7 worm cellular contexts compared by ENCODE assay signal in genomic region chrV:13402524-13402923, ce11.
A peak's percentile ranks its signal among the peaks of the same experiment; 100 is the strongest.
TF ChIP-seq lines count a peak whose summit lies in the region.

No protein-coding gene starts in this region.

TF ChIP-seq in whole organism, L1 larva, 84 proteins besides CTCF, POLR2A, EP300 and RAD21 (continues in another document):
- TF ChIP-seq aha-1 (tag; optimal IDR thresholded peaks at IDR 0.05; lab: Kevin White, UChicago) (no peak), ceh-63 (GFP tag; optimal IDR thresholded peaks at IDR 0.05; lab: Kevin White, UChicago) (no peak), dsc-1 (tag; optimal IDR thresholded peaks at IDR 0.05; lab: Kevin White, UChicago) (peak; percentile 56), lin-39 (tag; optimal IDR thresholded peaks at IDR 0.05; lab: Kevin White, UChicago) (peak; percentile 64), zip-4 (GFP tag; optimal IDR thresholded peaks at IDR 0.05; lab: Kevin White, UChicago) (no peak), fkh-8 (tag; optimal IDR thresholded peaks at IDR 0.05; lab: Kevin White, UChicago) (no peak), ceh-90 (tag; optimal IDR thresholded peaks at IDR 0.05; lab: Kevin White, UChicago) (no peak), lin-35 (GFP tag; optimal IDR thresholded peaks at IDR 0.05; lab: Kevin White, UChicago) (peak in 1 of 2 experiments; percentile 3), isw-1 (GFP tag; IDR thresholded peaks at IDR 0.05; lab: Robert Waterston, UW) (no peak), nhr-71 (tag; optimal IDR thresholded peaks at IDR 0.05; lab: Kevin White, UChicago) (peak; percentile 63), snu-23 (GFP tag; optimal IDR thresholded peaks at IDR 0.05; lab: Kevin White, UChicago) (peak; percentile 38), sptf-1 (tag; optimal IDR thresholded peaks at IDR 0.05; lab: Kevin White, UChicago) (no peak), aly-2 (tag; optimal IDR thresholded peaks at IDR 0.05; lab: Kevin White, UChicago) (no peak)

TF ChIP-seq in whole organism, L2 larva, 48 proteins besides CTCF, POLR2A, EP300 and RAD21 (continues in another document):
- TF ChIP-seq nhr-25 (tag; optimal IDR thresholded peaks at IDR 0.05; lab: Kevin White, UChicago) (no peak), nhr-129 (tag; optimal IDR thresholded peaks at IDR 0.05; lab: Kevin White, UChicago) (peak; percentile 80), blmp-1 (tag; optimal IDR thresholded peaks at IDR 0.05; lab: Kevin White, UChicago; ENCODE audit: insufficient read depth) (no peak), unc-55 (GFP tag; optimal IDR thresholded peaks at IDR 0.05; lab: Kevin White, UChicago) (peak; percentile 4), C34F6.9 (tag; optimal IDR thresholded peaks at IDR 0.05; lab: Kevin White, UChicago) (peak; percentile 31), lin-13 (GFP tag; optimal IDR thresholded peaks at IDR 0.05; lab: Kevin White, UChicago) (no peak), R02D3.7 (tag; optimal IDR thresholded peaks at IDR 0.05; lab: Kevin White, UChicago) (no peak), skn-1 (tag; optimal IDR thresholded peaks at IDR 0.05; lab: Kevin White, UChicago) (no peak), unc-62 (GFP tag; optimal IDR thresholded peaks at IDR 0.05; lab: Kevin White, UChicago) (no peak), F13H6.1 (tag; optimal IDR thresholded peaks at IDR 0.05; lab: Kevin White, UChicago) (peak; percentile 3), lsy-2 (tag; optimal IDR thresholded peaks at IDR 0.05; lab: Kevin White, UChicago) (peak in 1 of 2 experiments; percentile 18), gmeb-1 (tag; optimal IDR thresholded peaks at IDR 0.05; lab: Kevin White, UChicago) (no peak), lin-39 (tag; optimal IDR thresholded peaks at IDR 0.05; lab: Kevin White, UChicago) (peak; percentile 72)

TF ChIP-seq in whole organism, L3 larva, 47 proteins besides CTCF, POLR2A, EP300 and RAD21:
- TF ChIP-seq lin-39 (tag; optimal IDR thresholded peaks at IDR 0.05; lab: Kevin White, UChicago) (peak; percentile 93), fos-1 (tag; optimal IDR thresholded peaks at IDR 0.05; lab: Kevin White, UChicago) (no peak), egl-5 (tag; optimal IDR thresholded peaks at IDR 0.05; lab: Kevin White, UChicago) (peak; percentile 52), ztf-4 (tag; optimal IDR thresholded peaks at IDR 0.05; lab: Kevin White, UChicago) (no peak), lsy-12 (tag; optimal IDR thresholded peaks at IDR 0.05; lab: Kevin White, UChicago) (no peak), R02D3.7 (tag; optimal IDR thresholded peaks at IDR 0.05; lab: Kevin White, UChicago) (no peak)

TF ChIP-seq in whole organism, L4 larva, 104 proteins besides CTCF, POLR2A, EP300 and RAD21:
- peak; percentile 57 for TF ChIP-seq nhr-11 (tag; optimal IDR thresholded peaks at IDR 0.05; lab: Kevin White, UChicago)
- no peak for TF ChIP-seq Y75B8A.6 (GFP tag; IDR thresholded peaks at IDR 0.05; lab: Robert Waterston, UW)
- TF ChIP-seq unc-62 (GFP tag; optimal IDR thresholded peaks at IDR 0.05 in 1 of 2; lab: Kevin White, UChicago) = peak in 1 of 2 experiments; percentile 95
- TF ChIP-seq unc-62 (tag; optimal IDR thresholded peaks at IDR 0.05; lab: Kevin White, UChicago) = no peak
- peak; percentile 72 for TF ChIP-seq hlh-30 (tag; optimal IDR thresholded peaks at IDR 0.05; lab: Kevin White, UChicago; ENCODE audit: insufficient read depth)
- TF ChIP-seq nhr-28 (tag; optimal IDR thresholded peaks at IDR 0.05; lab: Kevin White, UChicago) = peak; percentile 69
- TF ChIP-seq hlh-11 (tag; optimal IDR thresholded peaks at IDR 0.05; lab: Kevin White, UChicago) = peak; percentile 57
- TF ChIP-seq Y5F2A.4 (GFP tag; optimal IDR thresholded peaks at IDR 0.05; lab: Kevin White, UChicago) = no peak

TF ChIP-seq in whole organism, late embryonic, 69 proteins besides CTCF, POLR2A, EP300 and RAD21:
- TF ChIP-seq pha-4 (tag; optimal IDR thresholded peaks at IDR 0.05; lab: Kevin White, UChicago) (no peak), ttx-3 (tag; optimal IDR thresholded peaks at IDR 0.05; lab: Kevin White, UChicago) (no peak), eyg-1 (tag; optimal IDR thresholded peaks at IDR 0.05; lab: Kevin White, UChicago) (no peak), ceh-31 (tag; optimal IDR thresholded peaks at IDR 0.05; lab: Kevin White, UChicago) (no peak), ref-2 (tag; optimal IDR thresholded peaks at IDR 0.05; lab: Kevin White, UChicago) (no peak), ceh-18 (tag; optimal IDR thresholded peaks at IDR 0.05; lab: Kevin White, UChicago) (peak; percentile 34), zip-5 (tag; optimal IDR thresholded peaks at IDR 0.05; lab: Kevin White, UChicago) (no peak), ceh-24 (tag; optimal IDR thresholded peaks at IDR 0.05; lab: Kevin White, UChicago) (no peak), hlh-30 (tag; optimal IDR thresholded peaks at IDR 0.05; lab: Kevin White, UChicago; ENCODE audit: insufficient read depth) (peak; percentile 40), ceh-19 (GFP tag; optimal IDR thresholded peaks at IDR 0.05; lab: Kevin White, UChicago) (no peak), pha-2 (tag; optimal IDR thresholded peaks at IDR 0.05; lab: Kevin White, UChicago) (no peak), sox-2 (GFP tag; IDR thresholded peaks at IDR 0.05; lab: Robert Waterston, UW) (no peak), ceh-6 (GFP tag; optimal IDR thresholded peaks at IDR 0.05; lab: Kevin White, UChicago) (no peak), unc-55 (GFP tag; optimal IDR thresholded peaks at IDR 0.05; lab: Kevin White, UChicago) (peak; percentile 83)

TF ChIP-seq in whole organism, mixed stage, embryonic, 35 proteins besides CTCF, POLR2A, EP300 and RAD21:
- TF ChIP-seq lin-32 (GFP tag; optimal IDR thresholded peaks at IDR 0.05; lab: Kevin White, UChicago) (no peak), lin-13 (tag; optimal IDR thresholded peaks at IDR 0.05; lab: Kevin White, UChicago) (no peak), tbx-8 (GFP tag; optimal IDR thresholded peaks at IDR 0.05; lab: Kevin White, UChicago) (no peak), mls-2 (tag; optimal IDR thresholded peaks at IDR 0.05; lab: Kevin White, UChicago) (no peak), unc-62 (GFP tag; optimal IDR thresholded peaks at IDR 0.05; lab: Kevin White, UChicago) (peak; percentile 58), mab-5 (tag; optimal IDR thresholded peaks at IDR 0.05; lab: Kevin White, UChicago) (no peak), cnd-1 (tag; optimal IDR thresholded peaks at IDR 0.05; lab: Kevin White, UChicago) (peak; percentile 9), ztf-11 (tag; optimal IDR thresholded peaks at IDR 0.05; lab: Kevin White, UChicago) (no peak), elt-3 (tag; optimal IDR thresholded peaks at IDR 0.05; lab: Kevin White, UChicago) (no peak), nhr-237 (tag; optimal IDR thresholded peaks at IDR 0.05; lab: Kevin White, UChicago) (no peak), mep-1 (tag; optimal IDR thresholded peaks at IDR 0.05; lab: Kevin White, UChicago) (no peak), hlh-1 (tag; optimal IDR thresholded peaks at IDR 0.05; lab: Kevin White, UChicago) (peak; percentile 56), unc-120 (tag; optimal IDR thresholded peaks at IDR 0.05; lab: Kevin White, UChicago; ENCODE audit: poor library complexity, severe bottlenecking) (peak; percentile 24)

TF ChIP-seq in whole organism, young adult, 124 proteins besides CTCF, POLR2A, EP300 and RAD21:
- TF ChIP-seq athp-1 (tag; optimal IDR thresholded peaks at IDR 0.05; lab: Kevin White, UChicago) = no peak
- TF ChIP-seq somi-1 (GFP tag; optimal IDR thresholded peaks at IDR 0.05; lab: Kevin White, UChicago) = peak; percentile 24
- no peak for TF ChIP-seq cebp-1 (GFP tag; IDR thresholded peaks at IDR 0.05; lab: Robert Waterston, UW)
- TF ChIP-seq cebp-1 (tag; optimal IDR thresholded peaks at IDR 0.05; lab: Kevin White, UChicago) = no peak
- no peak for TF ChIP-seq ekl-4 (GFP tag; IDR thresholded peaks at IDR 0.05; lab: Robert Waterston, UW)
TF ChIP-seq in whole organism, young adult: peak in this region for 1.
